Fruit fly (Drosophila melanogaster) whole organism: ENCODE measurements around the gene CG7829.

ENCODE experiments used
- CG8478 ChIP-seq: fragments of >200 bp; optimal IDR thresholded peaks from 2 replicates; lab custom pipeline; 2018; ENCODE audit warnings: inconsistent platforms
- usp ChIP-seq: fragments of >200 bp; optimal IDR thresholded peaks from 2 replicates; lab custom pipeline; 2017; ENCODE audit warnings: missing biosample characterization, missing genetic modification characterization, mixed read lengths

DNA sequence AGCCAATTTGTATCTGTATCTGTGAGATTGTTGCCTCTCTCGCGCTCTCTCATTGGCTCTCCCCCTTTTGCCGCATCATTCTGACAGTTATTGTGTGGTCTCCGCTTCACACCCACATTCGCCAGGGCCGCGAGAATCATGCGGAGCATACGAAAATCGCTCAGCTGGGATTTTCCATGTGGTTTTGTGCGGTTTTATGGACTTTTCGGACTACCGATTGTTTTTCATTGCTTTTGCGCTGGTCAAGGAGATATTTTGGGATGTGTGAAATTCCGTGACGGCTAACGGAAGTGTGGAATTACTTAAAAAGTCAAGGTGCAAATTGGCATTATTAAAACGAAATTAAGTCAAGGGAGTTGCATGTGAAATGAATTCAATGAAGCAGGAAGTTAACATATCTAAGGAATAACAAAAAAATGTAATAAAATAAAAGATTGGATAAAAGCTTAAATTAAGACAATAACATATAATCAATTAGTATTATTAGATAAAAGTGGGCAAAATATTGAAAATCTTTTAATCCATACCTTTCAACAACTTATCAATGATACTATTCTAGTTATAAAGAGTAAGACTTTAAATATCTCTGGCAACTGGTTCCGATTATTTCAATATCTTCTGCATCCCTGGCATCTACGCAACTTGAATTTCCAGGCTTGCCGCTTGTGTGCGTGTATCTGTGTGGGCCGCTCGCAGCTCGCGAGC is 45.3 kb downstream of the CG7829 start:
- no peak for TF ChIP-seq CG8478 (lab: Kevin White, UChicago)
- TF ChIP-seq usp (GFP tag; lab: Kevin White, UChicago): no peak
